Worm (Caenorhabditis elegans) whole organism, L1 larva: ENCODE results near the gene elt-6.

ENCODE experiments used
- ama-1 ChIP-seq: fragments of 150-350 bp; optimal IDR thresholded peaks from 2 replicates; lab custom pipeline; 2014
- ceh-63 ChIP-seq: fragments of 200-800 bp; sonication (Bioruptor generic); optimal IDR thresholded peaks from 2 replicates; lab custom pipeline; 2018; ENCODE audit warnings: mild to moderate bottlenecking, missing genetic modification characterization, missing compliant biosample characterization
- ces-1 ChIP-seq: fragments of 150-350 bp; optimal IDR thresholded peaks from 2 replicates; lab custom pipeline; 2014; ENCODE audit warnings: missing biosample characterization, missing genetic modification reagents, missing genetic modification characterization
- fkh-10 ChIP-seq: sonication (generic microtip); optimal IDR thresholded peaks from 2 replicates; lab custom pipeline; 2017; ENCODE audit warnings: missing biosample characterization, missing genetic modification reagents, missing genetic modification characterization
- fos-1 ChIP-seq: fragments of 150-350 bp; optimal IDR thresholded peaks from 2 replicates; lab custom pipeline; 2014; ENCODE audit warnings: missing biosample characterization, missing genetic modification characterization
- lin-35 ChIP-seq, 2 experiments: fragments of 150-350 bp; optimal IDR thresholded peaks; 2 replicates each; lab custom pipeline; 2014; ENCODE audit warnings: missing biosample characterization in 2 of 2, missing genetic modification characterization in 2 of 2, missing genetic modification reagents in 2 of 2
- lsy-2 ChIP-seq, 2 experiments: fragments of 150-350 bp; optimal IDR thresholded peaks; 2 replicates each; lab custom pipeline; 2014; ENCODE audit warnings: missing biosample characterization in 2 of 2, missing genetic modification characterization in 2 of 2
- nhr-76 ChIP-seq: sonication (generic microtip); optimal IDR thresholded peaks from 2 replicates; lab custom pipeline; 2017; ENCODE audit warnings: missing biosample characterization, missing genetic modification characterization
- pag-3 ChIP-seq: sonication (generic microtip); optimal IDR thresholded peaks from 2 replicates; lab custom pipeline; 2017; ENCODE audit warnings: missing genetic modification characterization, mild to moderate bottlenecking, missing compliant biosample characterization, antibody characterized with exemption, borderline replicate concordance; ENCODE audit not compliant: insufficient read depth
- unc-30 ChIP-seq: sonication (generic microtip); optimal IDR thresholded peaks from 2 replicates; lab custom pipeline; 2017; ENCODE audit warnings: missing biosample characterization, missing genetic modification characterization
- unc-62 ChIP-seq: fragments of 150-350 bp; optimal IDR thresholded peaks from 2 replicates; lab custom pipeline; 2014; ENCODE audit warnings: missing biosample characterization, missing genetic modification reagents, missing genetic modification characterization
- unc-86 ChIP-seq: sonication (generic microtip); optimal IDR thresholded peaks from 2 replicates; lab custom pipeline; 2016; ENCODE audit warnings: missing genetic modification characterization, missing compliant biosample characterization
- ztf-11 ChIP-seq, 2 experiments: sonication (generic microtip); optimal IDR thresholded peaks; 2 replicates each; lab custom pipeline; 2016 to 2017; ENCODE audit warnings: missing genetic modification characterization in 2 of 2, missing biosample characterization in 1 of 2, missing compliant biosample characterization in 1 of 2

DNA sequence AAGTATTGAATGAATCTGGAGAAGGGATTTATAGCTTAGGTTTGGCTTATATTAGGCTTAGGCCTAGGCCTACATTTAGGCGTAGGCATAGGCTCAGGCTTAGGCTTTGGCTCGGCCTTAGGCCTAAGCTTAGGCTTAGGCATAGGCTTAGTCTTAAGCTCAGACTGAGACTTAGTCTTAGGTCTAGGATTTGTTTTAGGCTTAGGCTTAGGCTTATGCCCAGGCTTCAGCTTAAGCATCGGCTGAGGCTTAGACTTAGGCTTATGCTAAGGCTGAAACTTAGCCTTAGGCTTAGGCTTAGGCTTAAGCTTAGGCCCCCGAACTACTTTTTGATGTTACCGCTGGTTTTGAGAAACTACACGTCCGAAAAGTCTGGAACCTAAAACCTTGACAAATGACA lies 2.7 kb downstream of the elt-6 start:
- TF ChIP-seq fos-1 (tag; lab: Kevin White, UChicago) = no peak
- no peak for TF ChIP-seq lin-35 (GFP tag; optimal IDR thresholded peaks at IDR 0.05; lab: Kevin White, UChicago)
- TF ChIP-seq ama-1 = no peak
- no peak for TF ChIP-seq ztf-11 (tag; optimal IDR thresholded peaks at IDR 0.05; lab: Kevin White, UChicago)
- TF ChIP-seq unc-86 (tag; lab: Kevin White, UChicago) = no peak
- no peak for TF ChIP-seq unc-62 (GFP tag; lab: Kevin White, UChicago)
- TF ChIP-seq pag-3 (tag; lab: Kevin White, UChicago) = no peak
- TF ChIP-seq nhr-76 = no peak
- TF ChIP-seq ceh-63 (GFP tag; lab: Kevin White, UChicago) = no peak
- no peak for TF ChIP-seq lsy-2 (tag; optimal IDR thresholded peaks at IDR 0.05; lab: Kevin White, UChicago)
- no peak for TF ChIP-seq ces-1 (GFP tag; lab: Kevin White, UChicago)
- no peak for TF ChIP-seq fkh-10 (GFP tag; lab: Kevin White, UChicago)
- TF ChIP-seq unc-30 = no peak
